Worm (Caenorhabditis elegans): Measurements from ENCODE around the gene fip-3.

ce11 chrIII:8578381-8578780 lies 10.9 kb downstream of the fip-3 start:
- TF ChIP-seq snpc-4 (GFP tag; optimal IDR thresholded peaks at IDR 0.05) (no peak), snpc-4 (tag; optimal IDR thresholded peaks at IDR 0.05) (no peak), ceh-58 (GFP tag; IDR thresholded peaks at IDR 0.05) (no peak), egl-18 (GFP tag; IDR thresholded peaks at IDR 0.05) (no peak), ztf-26 (tag; optimal IDR thresholded peaks at IDR 0.05) (no peak), ztf-25 (GFP tag; IDR thresholded peaks at IDR 0.05) (no peak), atf-7 (tag; optimal IDR thresholded peaks at IDR 0.05) (no peak), pbrm-1 (GFP tag; IDR thresholded peaks at IDR 0.05) (no peak), nfya-1 (tag; optimal IDR thresholded peaks at IDR 0.05; ENCODE audit: borderline replicate concordance, insufficient read depth) (no peak), hrde-1 (tag; optimal IDR thresholded peaks at IDR 0.05; ENCODE audit: borderline replicate concordance) (no peak), attf-5 (GFP tag; optimal IDR thresholded peaks at IDR 0.05) (no peak), dox-1 (GFP tag; IDR thresholded peaks at IDR 0.05) (no peak), sea-2 (GFP tag; IDR thresholded peaks at IDR 0.05) (no peak)

All from whole organism, young adult.